Worm (Caenorhabditis elegans) whole organism, L1 larva: Measurements from ENCODE around the gene srlf-37.
A peak's percentile ranks its signal among the peaks of the same experiment; 100 is the strongest.

ENCODE experiments used
- C04F5.9 ChIP-seq: sonication (generic microtip); optimal IDR thresholded peaks from 2 replicates; lab custom pipeline; 2016; ENCODE audit warnings: missing genetic modification characterization, missing compliant biosample characterization
- Y116A8C.19 ChIP-seq: sonication (generic microtip); optimal IDR thresholded peaks from 2 replicates; lab custom pipeline; 2016; ENCODE audit warnings: missing compliant biosample characterization, missing genetic modification characterization, borderline replicate concordance
- aha-1 ChIP-seq: fragments of 150-350 bp; optimal IDR thresholded peaks from 2 replicates; lab custom pipeline; 2014; ENCODE audit warnings: missing biosample characterization, missing genetic modification characterization
- alr-1 ChIP-seq: fragments of 200-800 bp; sonication (Bioruptor generic); optimal IDR thresholded peaks from 2 replicates; lab custom pipeline; 2018; ENCODE audit warnings: borderline replicate concordance, mild to moderate bottlenecking, missing genetic modification characterization, missing compliant biosample characterization
- blmp-1 ChIP-seq: fragments of 150-350 bp; optimal IDR thresholded peaks from 2 replicates; lab custom pipeline; 2014; ENCODE audit warnings: missing biosample characterization, missing genetic modification characterization
- ceh-63 ChIP-seq: fragments of 200-800 bp; sonication (Bioruptor generic); optimal IDR thresholded peaks from 2 replicates; lab custom pipeline; 2018; ENCODE audit warnings: mild to moderate bottlenecking, missing genetic modification characterization, missing compliant biosample characterization
- ceh-88 ChIP-seq: fragments of 200-800 bp; sonication (Bioruptor generic); IDR thresholded peaks from 2 replicates; pipeline ENCODE4 v1.3.6; 2022; ENCODE audit warnings: missing genetic modification characterization, missing compliant biosample characterization
- ces-1 ChIP-seq: fragments of 150-350 bp; optimal IDR thresholded peaks from 2 replicates; lab custom pipeline; 2014; ENCODE audit warnings: missing biosample characterization, missing genetic modification reagents, missing genetic modification characterization
- dpl-1 ChIP-seq, 3 experiments: fragments of 150-350 bp in 2 of 3; sonication (generic microtip) in 1 of 3; optimal IDR thresholded peaks; 2 replicates each; lab custom pipeline; 2014 to 2017; ENCODE audit warnings: missing biosample characterization in 3 of 3, missing genetic modification characterization in 3 of 3, missing genetic modification reagents in 3 of 3
- efl-1 ChIP-seq, 4 experiments: fragments of 150-350 bp; optimal IDR thresholded peaks in 3 of 4; peaks in 1 of 4; 1 replicate in 1 of 4; 2 replicates in 3 of 4; lab custom pipeline; 2014; ENCODE audit warnings: missing biosample characterization in 2 of 4, missing genetic modification characterization in 2 of 4, missing genetic modification reagents in 2 of 4
- efl-3 ChIP-seq: fragments of 200-800 bp; sonication (Bioruptor generic); optimal IDR thresholded peaks from 2 replicates; lab custom pipeline; 2018; ENCODE audit warnings: mild to moderate bottlenecking, missing genetic modification characterization, missing compliant biosample characterization
- elt-3 ChIP-seq, 6 experiments: fragments of 150-350 bp in 1 of 6; sonication (generic microtip); optimal IDR thresholded peaks; 2 replicates each; lab custom pipeline; 2017 to 2018; ENCODE audit warnings: missing biosample characterization in 6 of 6, missing genetic modification characterization in 6 of 6, inconsistent platforms in 1 of 6
- fkh-8 ChIP-seq: sonication (generic microtip); optimal IDR thresholded peaks from 2 replicates; lab custom pipeline; 2016; ENCODE audit warnings: mild to moderate bottlenecking, missing genetic modification characterization, missing compliant biosample characterization
- fos-1 ChIP-seq: fragments of 150-350 bp; optimal IDR thresholded peaks from 2 replicates; lab custom pipeline; 2014; ENCODE audit warnings: missing biosample characterization, missing genetic modification characterization
- hpl-2 ChIP-seq: fragments of 150-350 bp; optimal IDR thresholded peaks from 2 replicates; lab custom pipeline; 2014; ENCODE audit warnings: missing biosample characterization, missing genetic modification reagents, missing genetic modification characterization
- irx-1 ChIP-seq: sonication (generic microtip); optimal IDR thresholded peaks from 2 replicates; lab custom pipeline; 2016; ENCODE audit warnings: missing genetic modification characterization, missing compliant biosample characterization
- jun-1 ChIP-seq: fragments of 150-350 bp; optimal IDR thresholded peaks from 2 replicates; lab custom pipeline; 2014; ENCODE audit warnings: missing biosample characterization, missing genetic modification reagents, missing genetic modification characterization
- lin-35 ChIP-seq, 2 experiments: fragments of 150-350 bp; optimal IDR thresholded peaks; 2 replicates each; lab custom pipeline; 2014; ENCODE audit warnings: missing biosample characterization in 2 of 2, missing genetic modification characterization in 2 of 2, missing genetic modification reagents in 2 of 2
- lin-39 ChIP-seq: fragments of 150-350 bp; optimal IDR thresholded peaks from 2 replicates; lab custom pipeline; 2014; ENCODE audit warnings: missing biosample characterization, missing genetic modification reagents, missing genetic modification characterization
- mab-9 ChIP-seq: fragments of 200-800 bp; sonication (Bioruptor generic); IDR thresholded peaks from 2 replicates; pipeline ENCODE4 v1.3.6; 2022; ENCODE audit warnings: missing genetic modification reagents, missing genetic modification characterization, missing compliant biosample characterization
- mdl-1 ChIP-seq, 2 experiments: fragments of 150-350 bp; optimal IDR thresholded peaks; 2 replicates each; lab custom pipeline; 2014 to 2017; ENCODE audit warnings: missing biosample characterization in 2 of 2, missing genetic modification characterization in 2 of 2, inconsistent platforms in 1 of 2
- mep-1 ChIP-seq: fragments of 150-350 bp; optimal IDR thresholded peaks from 2 replicates; lab custom pipeline; 2014; ENCODE audit warnings: missing biosample characterization, missing genetic modification characterization
- nhr-11 ChIP-seq: fragments of 150-350 bp; optimal IDR thresholded peaks from 2 replicates; lab custom pipeline; 2014; ENCODE audit warnings: missing biosample characterization, missing genetic modification characterization
- nhr-20 ChIP-seq: sonication (generic microtip); optimal IDR thresholded peaks from 2 replicates; lab custom pipeline; 2016; ENCODE audit warnings: mild to moderate bottlenecking, missing genetic modification characterization, missing compliant biosample characterization
- nhr-28 ChIP-seq: fragments of 150-350 bp; optimal IDR thresholded peaks from 2 replicates; lab custom pipeline; 2014; ENCODE audit warnings: missing biosample characterization, missing genetic modification characterization
- nhr-76 ChIP-seq: sonication (generic microtip); optimal IDR thresholded peaks from 2 replicates; lab custom pipeline; 2017; ENCODE audit warnings: missing biosample characterization, missing genetic modification characterization
- nhr-77 ChIP-seq: fragments of 150-350 bp; optimal IDR thresholded peaks from 2 replicates; lab custom pipeline; 2014; ENCODE audit warnings: missing biosample characterization, missing genetic modification characterization
- nhr-84 ChIP-seq: sonication (generic microtip); optimal IDR thresholded peaks from 2 replicates; lab custom pipeline; 2017; ENCODE audit warnings: missing biosample characterization, missing genetic modification characterization
- nhr-85 ChIP-seq: sonication (generic microtip); peaks from one replicate; lab custom pipeline; 2016; ENCODE audit warnings: missing genetic modification characterization, inconsistent platforms, missing compliant biosample characterization
- nhr-90 ChIP-seq: sonication (generic microtip); optimal IDR thresholded peaks from 2 replicates; lab custom pipeline; 2016; ENCODE audit warnings: mild to moderate bottlenecking, missing genetic modification characterization, missing compliant biosample characterization; ENCODE audit not compliant: poor library complexity
- pag-3 ChIP-seq: sonication (generic microtip); optimal IDR thresholded peaks from 2 replicates; lab custom pipeline; 2017; ENCODE audit warnings: missing genetic modification characterization, mild to moderate bottlenecking, missing compliant biosample characterization, antibody characterized with exemption, borderline replicate concordance; ENCODE audit not compliant: insufficient read depth
- rnt-1 ChIP-seq: sonication (generic microtip); optimal IDR thresholded peaks from 2 replicates; lab custom pipeline; 2016; ENCODE audit warnings: mild to moderate bottlenecking, missing genetic modification characterization, moderate library complexity, missing compliant biosample characterization
- snpc-4 ChIP-seq: fragments of 150-350 bp; optimal IDR thresholded peaks from 2 replicates; lab custom pipeline; 2014; ENCODE audit warnings: missing biosample characterization, missing genetic modification characterization
- snu-23 ChIP-seq: sonication (generic microtip); optimal IDR thresholded peaks from 2 replicates; lab custom pipeline; 2016; ENCODE audit warnings: missing genetic modification characterization, missing compliant biosample characterization
- sup-37 ChIP-seq: fragments of 200-800 bp; sonication (Bioruptor generic); optimal IDR thresholded peaks from 2 replicates; lab custom pipeline; 2018; ENCODE audit warnings: mild to moderate bottlenecking, missing genetic modification characterization, missing compliant biosample characterization
- tbx-2 ChIP-seq: sonication (generic microtip); optimal IDR thresholded peaks from 2 replicates; lab custom pipeline; 2016; ENCODE audit warnings: missing genetic modification characterization, missing compliant biosample characterization
- unc-130 ChIP-seq: fragments of 150-350 bp; optimal IDR thresholded peaks from 2 replicates; lab custom pipeline; 2017; ENCODE audit warnings: missing biosample characterization, missing genetic modification characterization, inconsistent platforms
- unc-98 ChIP-seq: fragments of 200-800 bp; sonication (Bioruptor generic); IDR thresholded peaks from 2 replicates; pipeline ENCODE4 v1.3.6; 2022; ENCODE audit warnings: missing genetic modification characterization, missing compliant biosample characterization
- xbp-1 ChIP-seq: sonication (generic microtip); optimal IDR thresholded peaks from 2 replicates; lab custom pipeline; 2016; ENCODE audit warnings: missing genetic modification characterization, missing compliant biosample characterization
- zag-1 ChIP-seq: fragments of 150-350 bp; optimal IDR thresholded peaks from 2 replicates; lab custom pipeline; 2014; ENCODE audit warnings: missing biosample characterization, missing genetic modification characterization
- zip-4 ChIP-seq: fragments of 200-800 bp; sonication (Bioruptor generic); optimal IDR thresholded peaks from 2 replicates; lab custom pipeline; 2018; ENCODE audit warnings: mild to moderate bottlenecking, missing genetic modification characterization, moderate library complexity, missing compliant biosample characterization

The srlf-37 gene

ce11 chrV:634855-635254 lies 30.9 kb upstream of the srlf-37 start, which contains the start of gene F48G7.10:
F48G7.10 (minus strand) TSS chrV:634955.
- TF ChIP-seq hpl-2 (GFP tag; lab: Kevin White, UChicago): no peak
- no peak for TF ChIP-seq irx-1 (tag; lab: Kevin White, UChicago)
- TF ChIP-seq unc-130 (tag; lab: Kevin White, UChicago): no peak
- TF ChIP-seq nhr-85 (tag; lab: Kevin White, UChicago): peak; percentile 58
- TF ChIP-seq rnt-1 (tag; lab: Kevin White, UChicago): no peak

ce11 chrV:631832-632231 lies 27.8 kb upstream of the srlf-37 start:
- TF ChIP-seq snpc-4 (no peak), tbx-2 (no peak), rnt-1 (tag; lab: Kevin White, UChicago) (no peak), snu-23 (GFP tag; lab: Kevin White, UChicago) (peak; percentile 30), lin-35 (GFP tag; optimal IDR thresholded peaks at IDR 0.05; lab: Kevin White, UChicago) (peak in 1 of 2 experiments; percentile 32), nhr-90 (tag; lab: Kevin White, UChicago) (no peak), unc-98 (GFP tag; lab: Robert Waterston, UW) (no peak), nhr-20 (tag; lab: Kevin White, UChicago) (peak; percentile 29), nhr-77 (tag; lab: Kevin White, UChicago) (no peak), efl-1 (optimal IDR thresholded peaks at IDR 0.05; lab: Kevin White, UChicago) (peak; percentile 11 to 22), efl-1 (GFP tag; optimal IDR thresholded peaks at IDR 0.05 in 1 of 2; lab: Kevin White, UChicago) (peak in 1 of 2 experiments; percentile 62), nhr-76 (tag; lab: Kevin White, UChicago) (no peak)

ce11 chrV:628527-628926 lies 24.5 kb upstream of the srlf-37 start, which contains the start of gene F48G7.9:
F48G7.9 (minus strand) TSS chrV:628627.
- TF ChIP-seq unc-98 (GFP tag; lab: Robert Waterston, UW) (no peak), sup-37 (GFP tag; lab: Kevin White, UChicago) (no peak)

- no peak for TF ChIP-seq snu-23 (GFP tag; lab: Kevin White, UChicago)
- no peak for TF ChIP-seq efl-1 (optimal IDR thresholded peaks at IDR 0.05; lab: Kevin White, UChicago)
- no peak for TF ChIP-seq efl-1 (GFP tag; optimal IDR thresholded peaks at IDR 0.05 in 1 of 2; lab: Kevin White, UChicago)
- no peak for TF ChIP-seq irx-1 (tag; lab: Kevin White, UChicago)
- no peak for TF ChIP-seq Y116A8C.19 (tag; lab: Kevin White, UChicago)
- TF ChIP-seq jun-1: no peak
- no peak for TF ChIP-seq zag-1 (tag; lab: Kevin White, UChicago)
- no peak for TF ChIP-seq ceh-88
- TF ChIP-seq pag-3: no peak
- TF ChIP-seq mab-9 (GFP tag; lab: Robert Waterston, UW): no peak
- no peak for TF ChIP-seq mdl-1 (tag; optimal IDR thresholded peaks at IDR 0.05; lab: Kevin White, UChicago)
These were observed 23.6 kb upstream of the srlf-37 start, which contains the start of gene F48G7.8 for ce11 chrV:627585-627984. F48G7.8 (minus strand) TSS chrV:627685.

- TF ChIP-seq zip-4 (GFP tag; lab: Kevin White, UChicago) (no peak), nhr-90 (tag; lab: Kevin White, UChicago) (no peak), rnt-1 (tag; lab: Kevin White, UChicago) (no peak), fos-1 (no peak), efl-3 (GFP tag; lab: Kevin White, UChicago) (no peak), snu-23 (GFP tag; lab: Kevin White, UChicago) (no peak), fkh-8 (tag; lab: Kevin White, UChicago) (no peak), jun-1 (no peak), hpl-2 (GFP tag; lab: Kevin White, UChicago) (no peak), aha-1 (tag; lab: Kevin White, UChicago) (no peak)
These were observed 22.3 kb upstream of the srlf-37 start, which contains the start of gene F48G7.7 for ce11 chrV:626321-626720. F48G7.7 (minus strand) TSS chrV:626421.

- no peak for TF ChIP-seq mep-1 (tag; lab: Kevin White, UChicago)
- TF ChIP-seq blmp-1 (tag; lab: Kevin White, UChicago): no peak
- TF ChIP-seq dpl-1 (GFP tag; optimal IDR thresholded peaks at IDR 0.05; lab: Kevin White, UChicago): no peak
- TF ChIP-seq ces-1 (GFP tag; lab: Kevin White, UChicago): no peak
- no peak for TF ChIP-seq lin-39 (tag; lab: Kevin White, UChicago)
- no peak for TF ChIP-seq irx-1 (tag; lab: Kevin White, UChicago)
- no peak for TF ChIP-seq ceh-63 (GFP tag; lab: Kevin White, UChicago)
- no peak for TF ChIP-seq nhr-11 (tag; lab: Kevin White, UChicago)
- TF ChIP-seq xbp-1 (tag; lab: Kevin White, UChicago): no peak
- no peak for TF ChIP-seq elt-3 (tag; optimal IDR thresholded peaks at IDR 0.05; lab: Kevin White, UChicago)
- TF ChIP-seq nhr-84 (tag; lab: Kevin White, UChicago): no peak
- no peak for TF ChIP-seq tbx-2
- TF ChIP-seq alr-1 (tag; lab: Kevin White, UChicago): no peak
- TF ChIP-seq C04F5.9: no peak
- TF ChIP-seq aha-1 (tag; lab: Kevin White, UChicago): no peak
- TF ChIP-seq nhr-28: no peak
- TF ChIP-seq sup-37 (GFP tag; lab: Kevin White, UChicago): no peak
These were observed 20.9 kb upstream of the srlf-37 start, which contains the start of gene srt-17 for ce11 chrV:624922-625321. srt-17 (minus strand) TSS chrV:625022.
